Worm (Caenorhabditis elegans) whole organism, young adult: Measurements from ENCODE around the gene csn-6.
A peak's percentile ranks its signal among the peaks of the same experiment; 100 is the strongest.

Experiments used
- D2030.7 ChIP-seq: fragments of 200-800 bp; sonication (Bioruptor generic); IDR thresholded peaks from 2 replicates; pipeline ENCODE4 v1.3.6; 2022; ENCODE audit warnings: missing genetic modification reagents, missing genetic modification characterization, missing compliant biosample characterization
- F10E7.11 ChIP-seq: sonication (generic microtip); optimal IDR thresholded peaks from 2 replicates; lab custom pipeline; 2017; ENCODE audit warnings: mild to moderate bottlenecking, missing genetic modification characterization, moderate library complexity, missing compliant biosample characterization
- F23B12.7 ChIP-seq: sonication (generic microtip); optimal IDR thresholded peaks from 2 replicates; lab custom pipeline; 2017; ENCODE audit warnings: missing genetic modification characterization, mild to moderate bottlenecking, missing compliant biosample characterization, antibody characterized with exemption, moderate library complexity; ENCODE audit not compliant: insufficient read depth
- K12H6.12 ChIP-seq: fragments of 200-800 bp; sonication (Bioruptor generic); optimal IDR thresholded peaks from 2 replicates; lab custom pipeline; 2018; ENCODE audit warnings: mild to moderate bottlenecking, missing genetic modification characterization, missing compliant biosample characterization
- aptf-3 ChIP-seq: fragments of 200-800 bp; sonication (Bioruptor generic); IDR thresholded peaks from 2 replicates; pipeline ENCODE4 v1.3.6; 2022; ENCODE audit warnings: missing genetic modification characterization, missing compliant biosample characterization
- attf-3 ChIP-seq: fragments of 200-800 bp; sonication (Bioruptor generic); conservative IDR thresholded peaks from 2 replicates; pipeline ENCODE4 v1.3.6; 2022; ENCODE audit warnings: missing genetic modification reagents, missing genetic modification characterization, missing compliant biosample characterization
- attf-6 ChIP-seq: fragments of 200-800 bp; sonication (Bioruptor generic); IDR thresholded peaks from 2 replicates; pipeline ENCODE4 v1.3.6; 2022; ENCODE audit warnings: missing genetic modification reagents, missing genetic modification characterization, missing compliant biosample characterization
- ccch-3 ChIP-seq: fragments of 200-800 bp; sonication (Bioruptor generic); optimal IDR thresholded peaks from 2 replicates; lab custom pipeline; 2018; ENCODE audit warnings: mild to moderate bottlenecking, missing genetic modification characterization, missing compliant biosample characterization
- cebp-1 ChIP-seq, 2 experiments: fragments of 200-800 bp in 1 of 2; sonication (Bioruptor generic) in 1 of 2; sonication (generic microtip) in 1 of 2; IDR thresholded peaks in 1 of 2; optimal IDR thresholded peaks in 1 of 2; 2 replicates each; pipeline versions ENCODE4 v1.3.6 to Lab custom; 2017 to 2022; ENCODE audit warnings: missing compliant biosample characterization in 2 of 2, missing genetic modification characterization in 2 of 2, mild to moderate bottlenecking in 1 of 2, missing genetic modification reagents in 1 of 2, moderate library complexity in 1 of 2
- cebp-2 ChIP-seq: fragments of 200-800 bp; sonication (Bioruptor generic); IDR thresholded peaks from 2 replicates; pipeline ENCODE4 v1.3.6; 2022; ENCODE audit warnings: missing genetic modification characterization, missing compliant biosample characterization
- ceh-100 ChIP-seq: fragments of 200-800 bp; sonication (Bioruptor generic); IDR thresholded peaks from 2 replicates; pipeline ENCODE4 v1.3.6; 2022; ENCODE audit warnings: missing genetic modification reagents, missing genetic modification characterization, missing compliant biosample characterization
- ceh-58 ChIP-seq: fragments of 200-800 bp; sonication (Bioruptor generic); IDR thresholded peaks from 2 replicates; pipeline ENCODE4 v1.3.6; 2022; ENCODE audit warnings: missing genetic modification characterization, missing compliant biosample characterization
- ceh-91 ChIP-seq: fragments of 200-800 bp; sonication (Bioruptor generic); IDR thresholded peaks from 2 replicates; pipeline ENCODE4 v1.3.6; 2022; ENCODE audit warnings: missing genetic modification reagents, missing genetic modification characterization, missing compliant biosample characterization
- dox-1 ChIP-seq: fragments of 200-800 bp; sonication (Bioruptor generic); IDR thresholded peaks from 2 replicates; pipeline ENCODE4 v1.3.6; 2022; ENCODE audit warnings: missing genetic modification reagents, missing genetic modification characterization, missing compliant biosample characterization
- egl-18 ChIP-seq: fragments of 200-800 bp; sonication (Bioruptor generic); IDR thresholded peaks from 2 replicates; pipeline ENCODE4 v1.3.6; 2022; ENCODE audit warnings: missing genetic modification reagents, missing genetic modification characterization, missing compliant biosample characterization
- egl-44 ChIP-seq: fragments of 200-800 bp; sonication (Bioruptor generic); IDR thresholded peaks from 2 replicates; pipeline ENCODE4 v1.3.6; 2022; ENCODE audit warnings: missing genetic modification reagents, missing genetic modification characterization, missing compliant biosample characterization
- ekl-4 ChIP-seq: fragments of 200-800 bp; sonication (Bioruptor generic); IDR thresholded peaks from 2 replicates; pipeline ENCODE4 v1.3.6; 2022; ENCODE audit warnings: missing genetic modification reagents, missing genetic modification characterization, missing compliant biosample characterization
- ets-4 ChIP-seq: fragments of 200-800 bp; sonication (Bioruptor generic); optimal IDR thresholded peaks from 2 replicates; lab custom pipeline; 2018; ENCODE audit warnings: mild to moderate bottlenecking, missing genetic modification characterization, missing compliant biosample characterization
- hlh-26 ChIP-seq: fragments of 200-800 bp; sonication (Bioruptor generic); conservative IDR thresholded peaks from 2 replicates; pipeline ENCODE4 v1.3.6; 2022; ENCODE audit warnings: missing genetic modification reagents, missing genetic modification characterization, missing compliant biosample characterization
- hmg-1.2 ChIP-seq: fragments of 200-800 bp; sonication (Bioruptor generic); IDR thresholded peaks from 2 replicates; pipeline ENCODE4 v1.3.6; 2022; ENCODE audit warnings: missing genetic modification reagents, missing genetic modification characterization, missing compliant biosample characterization
- lag-1 ChIP-seq: fragments of 200-800 bp; sonication (Bioruptor generic); IDR thresholded peaks from 2 replicates; pipeline ENCODE4 v1.3.6; 2022; ENCODE audit warnings: missing genetic modification reagents, missing genetic modification characterization, missing compliant biosample characterization
- let-607 ChIP-seq, 2 experiments: fragments of 200-800 bp in 1 of 2; sonication (Bioruptor generic) in 1 of 2; sonication (generic microtip) in 1 of 2; optimal IDR thresholded peaks; 2 replicates each; lab custom pipeline; 2016 to 2018; ENCODE audit warnings: mild to moderate bottlenecking in 2 of 2, missing compliant biosample characterization in 2 of 2, missing genetic modification characterization in 2 of 2, moderate library complexity in 2 of 2, missing genotype in 1 of 2
- lin-40 ChIP-seq: sonication (generic microtip); optimal IDR thresholded peaks from 2 replicates; lab custom pipeline; 2016; ENCODE audit warnings: missing genetic modification characterization, mild to moderate bottlenecking, missing compliant biosample characterization, missing genotype, missing genetic modification reagents
- lsl-1 ChIP-seq: fragments of 200-800 bp; sonication (Bioruptor generic); optimal IDR thresholded peaks from 2 replicates; lab custom pipeline; 2018; ENCODE audit warnings: mild to moderate bottlenecking, missing genetic modification characterization, moderate library complexity, missing compliant biosample characterization
- madf-10 ChIP-seq: sonication (generic microtip); optimal IDR thresholded peaks from 2 replicates; lab custom pipeline; 2016; ENCODE audit warnings: mild to moderate bottlenecking, missing genetic modification characterization, missing compliant biosample characterization
- madf-8 ChIP-seq: fragments of 200-800 bp; sonication (Bioruptor generic); conservative IDR thresholded peaks from 2 replicates; pipeline ENCODE4 v1.3.6; 2022; ENCODE audit warnings: missing genetic modification reagents, missing genetic modification characterization, missing compliant biosample characterization
- mcd-1 ChIP-seq: fragments of 200-800 bp; sonication (Bioruptor generic); IDR thresholded peaks from 2 replicates; pipeline ENCODE4 v1.3.6; 2022; ENCODE audit warnings: missing genetic modification reagents, missing genetic modification characterization, missing compliant biosample characterization
- mes-4 ChIP-seq: sonication (generic microtip); optimal IDR thresholded peaks from 2 replicates; lab custom pipeline; 2016; ENCODE audit warnings: missing genotype, missing genetic modification characterization, missing compliant biosample characterization
- nfya-2 ChIP-seq: fragments of 200-800 bp; sonication (Bioruptor generic); IDR thresholded peaks from 2 replicates; pipeline ENCODE4 v1.3.6; 2022; ENCODE audit warnings: missing genetic modification reagents, missing genetic modification characterization, missing compliant biosample characterization
- nhr-120 ChIP-seq: fragments of 200-800 bp; sonication (Bioruptor generic); IDR thresholded peaks from 2 replicates; pipeline ENCODE4 v1.3.6; 2022; ENCODE audit warnings: missing genetic modification characterization, missing compliant biosample characterization
- nhr-179 ChIP-seq: sonication (generic microtip); optimal IDR thresholded peaks from 2 replicates; lab custom pipeline; 2016; ENCODE audit warnings: mild to moderate bottlenecking, missing genetic modification characterization, missing compliant biosample characterization
- nhr-27 ChIP-seq: fragments of 200-800 bp; sonication (Bioruptor generic); optimal IDR thresholded peaks from 2 replicates; lab custom pipeline; 2018; ENCODE audit warnings: mild to moderate bottlenecking, missing genetic modification characterization, moderate library complexity, missing compliant biosample characterization
- nhr-80 ChIP-seq: sonication (generic microtip); optimal IDR thresholded peaks from 2 replicates; lab custom pipeline; 2016; ENCODE audit warnings: missing genetic modification characterization, missing compliant biosample characterization
- pha-4 ChIP-seq: fragments of 150-350 bp; sonication (generic microtip); optimal IDR thresholded peaks from 2 replicates; lab custom pipeline; 2014; ENCODE audit warnings: missing biosample characterization, missing genetic modification reagents, missing genetic modification characterization
- sdz-38 ChIP-seq: sonication (generic microtip); optimal IDR thresholded peaks from 2 replicates; lab custom pipeline; 2016; ENCODE audit warnings: missing genotype, missing genetic modification characterization, missing compliant biosample characterization
- sea-2 ChIP-seq: fragments of 200-800 bp; sonication (Bioruptor generic); IDR thresholded peaks from 2 replicates; pipeline ENCODE4 v1.3.6; 2022; ENCODE audit warnings: missing genetic modification characterization, missing compliant biosample characterization
- snpc-1.3 ChIP-seq: sonication (generic microtip); optimal IDR thresholded peaks from 2 replicates; lab custom pipeline; 2017; ENCODE audit warnings: missing genetic modification characterization, mild to moderate bottlenecking, missing compliant biosample characterization, antibody characterized with exemption, moderate library complexity, missing genotype, missing genetic modification reagents; ENCODE audit not compliant: insufficient read depth
- snpc-4 ChIP-seq, 5 experiments: fragments of 150-350 bp in 1 of 5; sonication (generic microtip) in 4 of 5; optimal IDR thresholded peaks; 2 replicates each; lab custom pipeline; 2014 to 2018; ENCODE audit warnings: missing genetic modification characterization in 5 of 5, missing biosample characterization in 3 of 5, antibody characterized with exemption in 2 of 5, mild to moderate bottlenecking in 2 of 5, missing compliant biosample characterization in 2 of 5, missing genotype in 2 of 5, moderate library complexity in 2 of 5, missing genetic modification reagents in 1 of 5
- tbp1 ChIP-seq: fragments of 200-800 bp; sonication (Bioruptor generic); optimal IDR thresholded peaks from 2 replicates; lab custom pipeline; 2018; ENCODE audit warnings: mild to moderate bottlenecking, missing genetic modification characterization, missing compliant biosample characterization
- tlf-1 ChIP-seq: fragments of 200-800 bp; sonication (Bioruptor generic); optimal IDR thresholded peaks from 2 replicates; lab custom pipeline; 2018; ENCODE audit warnings: mild to moderate bottlenecking, missing genetic modification characterization, missing compliant biosample characterization
- unc-130 ChIP-seq: sonication (generic microtip); optimal IDR thresholded peaks from 2 replicates; lab custom pipeline; 2016; ENCODE audit warnings: missing genetic modification reagents, missing genetic modification characterization, missing compliant biosample characterization
- ztf-22 ChIP-seq: fragments of 200-800 bp; sonication (Bioruptor generic); optimal IDR thresholded peaks from 2 replicates; lab custom pipeline; 2018; ENCODE audit warnings: mild to moderate bottlenecking, missing genetic modification characterization, moderate library complexity, missing compliant biosample characterization
- ztf-25 ChIP-seq: fragments of 200-800 bp; sonication (Bioruptor generic); IDR thresholded peaks from 2 replicates; pipeline ENCODE4 v1.3.6; 2022; ENCODE audit warnings: missing genetic modification reagents, missing genetic modification characterization, missing compliant biosample characterization

The csn-6 gene

ce11 chrIV:13300591-13300990 lies at the start of gene csn-6:
Gene csn-6, plus strand, starts transcription at chrIV:13300824.
- TF ChIP-seq snpc-4 (GFP tag; optimal IDR thresholded peaks at IDR 0.05; lab: Kevin White, UChicago) (no peak), snpc-4 (tag; optimal IDR thresholded peaks at IDR 0.05; lab: Kevin White, UChicago) (peak in 1 of 4 experiments; percentile 1), madf-8 (no peak), cebp-1 (GFP tag; IDR thresholded peaks at IDR 0.05; lab: Robert Waterston, UW) (no peak), cebp-1 (tag; optimal IDR thresholded peaks at IDR 0.05; lab: Kevin White, UChicago) (peak; percentile 44), tbp1 (GFP tag; lab: Kevin White, UChicago) (peak; percentile 13), attf-6 (GFP tag; lab: Robert Waterston, UW) (peak; percentile 29; the same call in 1 of the 2 replicates), lag-1 (GFP tag; lab: Robert Waterston, UW) (no peak), unc-130 (GFP tag; lab: Kevin White, UChicago) (no peak), cebp-2 (GFP tag; lab: Robert Waterston, UW) (0 out of 2 replicates have a peak, but pooled peaks have one; percentile 32), nhr-27 (tag; lab: Kevin White, UChicago) (peak; percentile 9), ztf-25 (GFP tag; lab: Robert Waterston, UW) (no peak)

ce11 chrIV:13252211-13252610 lies 48.4 kb upstream of the csn-6 start, which contains the start of gene ttr-51:
Gene ttr-51, minus strand, starts transcription at chrIV:13252311.
- TF ChIP-seq attf-3 (GFP tag; lab: Robert Waterston, UW) (no peak), nhr-80 (tag; lab: Kevin White, UChicago) (no peak), nfya-2 (no peak), sea-2 (no peak), cebp-1 (GFP tag; IDR thresholded peaks at IDR 0.05; lab: Robert Waterston, UW) (no peak), cebp-1 (tag; optimal IDR thresholded peaks at IDR 0.05; lab: Kevin White, UChicago) (no peak), ztf-25 (GFP tag; lab: Robert Waterston, UW) (no peak), hlh-26 (GFP tag; lab: Robert Waterston, UW) (no peak), tlf-1 (GFP tag; lab: Kevin White, UChicago) (no peak), ceh-100 (GFP tag; lab: Robert Waterston, UW) (no peak), nhr-179 (no peak), ekl-4 (no peak), lsl-1 (GFP tag; lab: Kevin White, UChicago) (no peak), K12H6.12 (tag; lab: Kevin White, UChicago) (no peak), F10E7.11 (tag; lab: Kevin White, UChicago) (no peak), hmg-1.2 (GFP tag; lab: Robert Waterston, UW) (no peak)

- peak; percentile 48 for TF ChIP-seq ztf-22
- peak; percentile 65 for TF ChIP-seq pha-4
- peak; percentile 28 to 58 for TF ChIP-seq let-607 (tag; optimal IDR thresholded peaks at IDR 0.05; lab: Kevin White, UChicago)
- TF ChIP-seq mes-4 (tag; lab: Kevin White, UChicago) = no peak
- TF ChIP-seq egl-44 (GFP tag; lab: Robert Waterston, UW) = no peak
- TF ChIP-seq K12H6.12 (tag; lab: Kevin White, UChicago) = no peak
- no peak for TF ChIP-seq hlh-26 (GFP tag; lab: Robert Waterston, UW)
- TF ChIP-seq aptf-3 (GFP tag; lab: Robert Waterston, UW) = no peak
- TF ChIP-seq attf-3 (GFP tag; lab: Robert Waterston, UW) = no peak
- TF ChIP-seq ceh-91 (GFP tag; lab: Robert Waterston, UW) = no peak
- peak; percentile 36 for TF ChIP-seq madf-10 (tag; lab: Kevin White, UChicago)
- TF ChIP-seq ceh-100 (GFP tag; lab: Robert Waterston, UW) = no peak
- no peak for TF ChIP-seq egl-18 (GFP tag; lab: Robert Waterston, UW)
- no peak for TF ChIP-seq snpc-1.3
- TF ChIP-seq hmg-1.2 (GFP tag; lab: Robert Waterston, UW) = no peak
- no peak for TF ChIP-seq F23B12.7 (tag; lab: Kevin White, UChicago)
- 0 out of 2 replicates have a peak, but pooled peaks have one; percentile 25 for TF ChIP-seq dox-1 (GFP tag; lab: Robert Waterston, UW)
- TF ChIP-seq ceh-58 (GFP tag; lab: Robert Waterston, UW) = no peak
- peak; percentile 44 for TF ChIP-seq lin-40 (tag; lab: Kevin White, UChicago)
- TF ChIP-seq D2030.7 (GFP tag; lab: Robert Waterston, UW) = no peak
- TF ChIP-seq ccch-3 (GFP tag; lab: Kevin White, UChicago) = no peak
- TF ChIP-seq mcd-1 = no peak
- no peak for TF ChIP-seq nhr-120 (GFP tag; lab: Robert Waterston, UW)
- TF ChIP-seq ets-4 = peak; percentile 19
- no peak for TF ChIP-seq sdz-38
- TF ChIP-seq lsl-1 (GFP tag; lab: Kevin White, UChicago) = no peak
These were observed 46.8 kb upstream of the csn-6 start, which contains the start of gene ttr-45 for ce11 chrIV:13253841-13254240. Gene ttr-45, plus strand, starts transcription at chrIV:13254225.
